Worm (Caenorhabditis elegans) whole organism, midembryonic: Measurements from ENCODE around the gene ndx-6.

ENCODE experiments used
- cog-1 ChIP-seq: sonication (generic microtip); optimal IDR thresholded peaks from 2 replicates; lab custom pipeline; 2016; ENCODE audit warnings: missing genetic modification characterization, missing compliant biosample characterization
- ztf-29 ChIP-seq: fragments of 200-800 bp; sonication (Bioruptor generic); IDR thresholded peaks from 2 replicates; pipeline ENCODE4 v1.3.6; 2022; ENCODE audit warnings: missing genetic modification reagents, missing genetic modification characterization, missing compliant biosample characterization

DNA sequence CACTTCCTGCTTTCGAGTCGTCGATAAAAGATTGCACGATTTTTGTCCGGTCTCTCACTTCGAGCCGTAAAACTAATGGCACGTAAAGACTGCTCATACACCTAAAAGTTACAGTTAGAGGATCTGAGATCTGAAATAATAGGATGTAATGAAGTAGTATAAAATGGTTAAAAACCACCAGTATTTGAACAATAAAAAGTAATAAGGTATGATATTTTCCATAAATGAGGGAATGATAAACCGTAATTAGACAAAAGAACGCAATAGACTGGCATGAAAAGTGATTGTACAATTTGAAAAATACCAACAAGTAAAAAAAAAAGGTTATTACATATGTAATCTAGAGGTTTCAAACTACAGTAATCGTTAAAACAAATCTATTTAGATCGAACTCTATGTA lies 3.4 kb upstream of the ndx-6 start, which contains the start of gene brap-2:
- TF ChIP-seq cog-1 (no peak), ztf-29 (GFP tag; lab: Robert Waterston, UW) (no peak)
